Fruit fly (Drosophila melanogaster) whole organism, prepupa: ENCODE results near the gene CG10232.

ENCODE experiments used
- CG16779 ChIP-seq: fragments of 200-800 bp; sonication (Bioruptor generic); optimal IDR thresholded peaks from 3 replicates; lab custom pipeline; 2017; ENCODE audit warnings: missing biosample characterization, mild to moderate bottlenecking, missing genetic modification characterization
- CG6163 ChIP-seq: fragments of 200-800 bp; sonication (Bioruptor generic); IDR thresholded peaks from 3 replicates; pipeline ENCODE4 v1.3.6; 2022; ENCODE audit warnings: missing biosample characterization, missing genetic modification characterization
- CG7368 ChIP-seq: fragments of 200-800 bp; sonication (Bioruptor generic); optimal IDR thresholded peaks from 3 replicates; lab custom pipeline; 2016; ENCODE audit warnings: missing biosample characterization, missing genetic modification characterization
- CG8319 ChIP-seq: fragments of 200-800 bp; sonication (Bioruptor generic); optimal IDR thresholded peaks from 3 replicates; lab custom pipeline; 2016; ENCODE audit warnings: missing biosample characterization, missing genetic modification characterization
- Sox102F ChIP-seq: fragments of 200-800 bp; sonication (Bioruptor generic); optimal IDR thresholded peaks from 2 replicates; lab custom pipeline; 2016; ENCODE audit warnings: missing biosample characterization, mild to moderate bottlenecking, missing genetic modification characterization
- fd85E ChIP-seq: fragments of 200-800 bp; sonication (Bioruptor generic); optimal IDR thresholded peaks from 3 replicates; lab custom pipeline; 2016; ENCODE audit warnings: missing biosample characterization, missing genetic modification characterization
- fkh ChIP-seq: fragments of 200-800 bp; sonication (Bioruptor generic); optimal IDR thresholded peaks from 3 replicates; lab custom pipeline; 2017; ENCODE audit warnings: missing biosample characterization, mild to moderate bottlenecking, missing genetic modification characterization, moderate library complexity

- TF ChIP-seq fkh (GFP tag; lab: Kevin White, UChicago), result no peak
- TF ChIP-seq CG7368 (GFP tag; lab: Kevin White, UChicago), result no peak
- no peak for TF ChIP-seq fd85E (GFP tag; lab: Kevin White, UChicago)
- no peak for TF ChIP-seq Sox102F (GFP tag; lab: Kevin White, UChicago)
- peak; percentile 16; the same call in 1 of the 3 replicates for TF ChIP-seq CG6163 (GFP tag; lab: Robert Waterston, UW)
- no peak for TF ChIP-seq CG8319
- no peak for TF ChIP-seq CG16779
These were observed 31.3 kb upstream of the CG10232 start, which contains the start of the genes RanBP3 and Rpt5 for dm6 chr3R:23752728-23753127.
